Fruit fly (Drosophila melanogaster) whole organism, prepupa: ENCODE data around the gene Taf7.

Source experiments
- Blimp-1 ChIP-seq: fragments of 200-800 bp; sonication (Bioruptor generic); optimal IDR thresholded peaks from 3 replicates; lab custom pipeline; 2017; ENCODE audit warnings: missing biosample characterization, missing genetic modification characterization, mild to moderate bottlenecking, moderate library complexity, missing genetic modification reagents
- CG10631 ChIP-seq: fragments of 200-800 bp; sonication (Bioruptor generic); optimal IDR thresholded peaks from 2 replicates; lab custom pipeline; 2016; ENCODE audit warnings: missing biosample characterization, missing genetic modification characterization
- CG11294 ChIP-seq: fragments of 200-800 bp; sonication (Bioruptor generic); IDR thresholded peaks from 2 replicates; pipeline ENCODE4 v1.3.6; 2022; ENCODE audit warnings: missing biosample characterization, missing genetic modification characterization
- CG11762 ChIP-seq: fragments of 200-800 bp; sonication (Bioruptor generic); optimal IDR thresholded peaks from 3 replicates; lab custom pipeline; 2016; ENCODE audit warnings: missing biosample characterization, missing genetic modification characterization; ENCODE audit not compliant: insufficient read depth
- CG1621 ChIP-seq: fragments of 200-800 bp; sonication (Bioruptor generic); optimal IDR thresholded peaks from 3 replicates; lab custom pipeline; 2018; ENCODE audit warnings: missing biosample characterization, mild to moderate bottlenecking, missing genetic modification characterization
- CG31627 ChIP-seq: fragments of 200-800 bp; sonication (Bioruptor generic); optimal IDR thresholded peaks from 3 replicates; lab custom pipeline; 2016; ENCODE audit warnings: missing biosample characterization, missing genetic modification characterization
- CG34406 ChIP-seq: fragments of 200-800 bp; sonication (Bioruptor generic); optimal IDR thresholded peaks from 3 replicates; lab custom pipeline; 2016; ENCODE audit warnings: missing biosample characterization, missing genetic modification characterization
- CG3919 ChIP-seq: fragments of 200-800 bp; sonication (Bioruptor generic); optimal IDR thresholded peaks from 3 replicates; lab custom pipeline; 2016; ENCODE audit warnings: missing biosample characterization, missing genetic modification characterization
- CG4318 ChIP-seq: fragments of 200-800 bp; sonication (Bioruptor generic); optimal IDR thresholded peaks from 3 replicates; lab custom pipeline; 2017; ENCODE audit warnings: missing biosample characterization, mild to moderate bottlenecking, missing genetic modification characterization
- CG6163 ChIP-seq: fragments of 200-800 bp; sonication (Bioruptor generic); IDR thresholded peaks from 3 replicates; pipeline ENCODE4 v1.3.6; 2022; ENCODE audit warnings: missing biosample characterization, missing genetic modification characterization
- CG6276 ChIP-seq: fragments of 200-800 bp; sonication (Bioruptor generic); optimal IDR thresholded peaks from 2 replicates; lab custom pipeline; 2017; ENCODE audit warnings: missing biosample characterization, mild to moderate bottlenecking, missing genetic modification characterization
- CG6792 ChIP-seq: fragments of 200-800 bp; sonication (Bioruptor generic); optimal IDR thresholded peaks from 3 replicates; lab custom pipeline; 2016; ENCODE audit warnings: missing biosample characterization, missing genetic modification characterization
- CG6808 ChIP-seq: fragments of 200-800 bp; sonication (Bioruptor generic); optimal IDR thresholded peaks from 3 replicates; lab custom pipeline; 2017; ENCODE audit warnings: missing biosample characterization, missing genetic modification characterization, mild to moderate bottlenecking, moderate library complexity, missing genetic modification reagents
- CG6854 ChIP-seq: fragments of 200-800 bp; sonication (Bioruptor generic); optimal IDR thresholded peaks from 2 replicates; lab custom pipeline; 2017; ENCODE audit warnings: missing biosample characterization, mild to moderate bottlenecking, missing genetic modification characterization
- CG7368 ChIP-seq: fragments of 200-800 bp; sonication (Bioruptor generic); optimal IDR thresholded peaks from 3 replicates; lab custom pipeline; 2016; ENCODE audit warnings: missing biosample characterization, missing genetic modification characterization
- CG8319 ChIP-seq: fragments of 200-800 bp; sonication (Bioruptor generic); optimal IDR thresholded peaks from 3 replicates; lab custom pipeline; 2016; ENCODE audit warnings: missing biosample characterization, missing genetic modification characterization
- CG8632 ChIP-seq: fragments of 200-800 bp; sonication (Bioruptor generic); optimal IDR thresholded peaks from 3 replicates; lab custom pipeline; 2016; ENCODE audit warnings: missing biosample characterization, missing genetic modification characterization
- Eip75B ChIP-seq: fragments of 200-800 bp; sonication (Bioruptor generic); optimal IDR thresholded peaks from 3 replicates; lab custom pipeline; 2016; ENCODE audit warnings: missing biosample characterization, missing genetic modification characterization
- Eip78C ChIP-seq: fragments of 200-800 bp; sonication (Bioruptor generic); peaks from one replicate; lab custom pipeline; 2016; ENCODE audit warnings: missing biosample characterization, missing genetic modification characterization
- Eip93F ChIP-seq: fragments of 200-800 bp; sonication (Bioruptor generic); optimal IDR thresholded peaks from 2 replicates; lab custom pipeline; 2016; ENCODE audit warnings: missing biosample characterization, mild to moderate bottlenecking, missing genetic modification characterization
- Ets21C ChIP-seq: fragments of 200-800 bp; sonication (Bioruptor generic); optimal IDR thresholded peaks from 3 replicates; lab custom pipeline; 2016; ENCODE audit warnings: missing biosample characterization, missing genetic modification characterization
- Ets96B ChIP-seq: fragments of 200-800 bp; optimal IDR thresholded peaks from 2 replicates; lab custom pipeline; 2019; ENCODE audit warnings: missing biosample characterization, mild to moderate bottlenecking, missing genetic modification characterization, moderate library complexity
- Gug ChIP-seq: fragments of 200-800 bp; sonication (Bioruptor generic); IDR thresholded peaks from 2 replicates; pipeline ENCODE4 v1.3.6; 2022; ENCODE audit warnings: missing biosample characterization, missing genetic modification characterization
- Hr39 ChIP-seq: fragments of 200-800 bp; sonication (Bioruptor generic); optimal IDR thresholded peaks from 2 replicates; lab custom pipeline; 2016; ENCODE audit warnings: missing biosample characterization, missing genetic modification characterization
- Hr4 ChIP-seq: fragments of 200-800 bp; sonication (Bioruptor generic); optimal IDR thresholded peaks from 3 replicates; lab custom pipeline; 2016; ENCODE audit warnings: missing biosample characterization, missing genetic modification characterization
- Met ChIP-seq: fragments of 200-800 bp; sonication (Bioruptor generic); optimal IDR thresholded peaks from 3 replicates; lab custom pipeline; 2016; ENCODE audit warnings: missing biosample characterization, missing genetic modification characterization
- OdsH ChIP-seq: fragments of 200-800 bp; sonication (Bioruptor generic); optimal IDR thresholded peaks from 3 replicates; lab custom pipeline; 2016; ENCODE audit warnings: missing biosample characterization, missing genetic modification characterization
- Sox102F ChIP-seq: fragments of 200-800 bp; sonication (Bioruptor generic); optimal IDR thresholded peaks from 2 replicates; lab custom pipeline; 2016; ENCODE audit warnings: missing biosample characterization, mild to moderate bottlenecking, missing genetic modification characterization
- Sox14 ChIP-seq: fragments of 200-800 bp; sonication (Bioruptor generic); optimal IDR thresholded peaks from 3 replicates; lab custom pipeline; 2016; ENCODE audit warnings: missing biosample characterization, missing genetic modification characterization
- achi ChIP-seq: fragments of 200-800 bp; sonication (Bioruptor generic); optimal IDR thresholded peaks from 3 replicates; lab custom pipeline; 2016; ENCODE audit warnings: missing biosample characterization, missing genetic modification characterization
- acj6 ChIP-seq: fragments of 200-800 bp; sonication (Bioruptor generic); optimal IDR thresholded peaks from 3 replicates; lab custom pipeline; 2016; ENCODE audit warnings: missing biosample characterization, missing genetic modification characterization
- cyc ChIP-seq: fragments of 200-800 bp; sonication (Bioruptor generic); optimal IDR thresholded peaks from 3 replicates; lab custom pipeline; 2016; ENCODE audit warnings: missing biosample characterization, missing genetic modification characterization
- dac ChIP-seq: fragments of 200-800 bp; sonication (Bioruptor generic); optimal IDR thresholded peaks from 2 replicates; lab custom pipeline; 2017; ENCODE audit warnings: missing biosample characterization, mild to moderate bottlenecking, missing genetic modification characterization
- esn ChIP-seq: fragments of 200-800 bp; sonication (Bioruptor generic); optimal IDR thresholded peaks from 2 replicates; lab custom pipeline; 2016; ENCODE audit warnings: missing biosample characterization, mild to moderate bottlenecking, missing genetic modification characterization, moderate library complexity
- fd59A ChIP-seq: fragments of 200-800 bp; sonication (Bioruptor generic); optimal IDR thresholded peaks from 2 replicates; lab custom pipeline; 2017; ENCODE audit warnings: missing biosample characterization, mild to moderate bottlenecking, missing genetic modification characterization, missing genetic modification reagents
- fd85E ChIP-seq: fragments of 200-800 bp; sonication (Bioruptor generic); optimal IDR thresholded peaks from 3 replicates; lab custom pipeline; 2016; ENCODE audit warnings: missing biosample characterization, missing genetic modification characterization
- fkh ChIP-seq: fragments of 200-800 bp; sonication (Bioruptor generic); optimal IDR thresholded peaks from 3 replicates; lab custom pipeline; 2017; ENCODE audit warnings: missing biosample characterization, mild to moderate bottlenecking, missing genetic modification characterization, moderate library complexity
- lz ChIP-seq: fragments of 200-800 bp; sonication (Bioruptor generic); optimal IDR thresholded peaks from 3 replicates; lab custom pipeline; 2016; ENCODE audit warnings: missing biosample characterization, missing genetic modification characterization
- net ChIP-seq: fragments of 200-800 bp; sonication (Bioruptor generic); optimal IDR thresholded peaks from 3 replicates; lab custom pipeline; 2016; ENCODE audit warnings: missing biosample characterization, missing genetic modification characterization
- pdm3 ChIP-seq: fragments of 200-800 bp; sonication (Bioruptor generic); optimal IDR thresholded peaks from 3 replicates; lab custom pipeline; 2016; ENCODE audit warnings: missing biosample characterization, missing genetic modification characterization
- salr ChIP-seq, 2 experiments: fragments of 200-800 bp; sonication (Bioruptor generic); optimal IDR thresholded peaks; 3 replicates each; lab custom pipeline; 2016 to 2018; ENCODE audit warnings: missing biosample characterization in 2 of 2, missing genetic modification characterization in 2 of 2, mild to moderate bottlenecking in 1 of 2
- spab ChIP-seq: fragments of 200-800 bp; sonication (Bioruptor generic); optimal IDR thresholded peaks from 2 replicates; lab custom pipeline; 2017; ENCODE audit warnings: missing biosample characterization, mild to moderate bottlenecking, missing genetic modification characterization, missing genetic modification reagents
- ss ChIP-seq, 2 experiments: fragments of 200-800 bp; sonication (Bioruptor generic); optimal IDR thresholded peaks; 2 replicates in 1 of 2; 3 replicates in 1 of 2; lab custom pipeline; 2017 to 2018; ENCODE audit warnings: mild to moderate bottlenecking in 2 of 2, missing biosample characterization in 2 of 2, missing genetic modification characterization in 2 of 2, moderate library complexity in 1 of 2
- svp ChIP-seq: fragments of 200-800 bp; sonication (Bioruptor generic); peaks from one replicate; lab custom pipeline; 2016; ENCODE audit warnings: missing biosample characterization, missing genetic modification characterization
- topi ChIP-seq: fragments of 200-800 bp; sonication (Bioruptor generic); optimal IDR thresholded peaks from 3 replicates; lab custom pipeline; 2016; ENCODE audit warnings: missing biosample characterization, missing genetic modification characterization

Taf7 gene

dm6 chr3R:7886859-7887190 lies 20.3 kb upstream of the Taf7 start, which contains the start of gene ArgRS-m (continued):
- TF ChIP-seq fd59A (GFP tag; lab: Kevin White, UChicago) = no peak
- no peak for TF ChIP-seq fd85E
- TF ChIP-seq CG8319 = peak; percentile 41
- peak; percentile 79 for TF ChIP-seq Eip78C (GFP tag; lab: Kevin White, UChicago)
- TF ChIP-seq Hr39 = peak; percentile 75
- TF ChIP-seq CG6808 (GFP tag; lab: Kevin White, UChicago) = peak; percentile 33
- TF ChIP-seq ss (GFP tag; optimal IDR thresholded peaks at IDR 0.05; lab: Kevin White, UChicago) = peak in 1 of 2 experiments; percentile 34

dm6 chr3R:7891031-7891430 lies 16.1 kb upstream of the Taf7 start, which contains the start of gene wtrw:
Gene wtrw, plus strand, starts transcription at chr3R:7891331.
- TF ChIP-seq CG10631 (GFP tag; lab: Kevin White, UChicago) = no peak
- TF ChIP-seq Ets21C = no peak
- no peak for TF ChIP-seq CG6792 (GFP tag; lab: Kevin White, UChicago)
- no peak for TF ChIP-seq salr (GFP tag; optimal IDR thresholded peaks at IDR 0.05; lab: Kevin White, UChicago)
- no peak for TF ChIP-seq Blimp-1
- no peak for TF ChIP-seq Eip78C (GFP tag; lab: Kevin White, UChicago)
- TF ChIP-seq CG11762 (GFP tag; lab: Kevin White, UChicago) = no peak
- no peak for TF ChIP-seq Gug
- TF ChIP-seq net (GFP tag; lab: Kevin White, UChicago) = no peak

- TF ChIP-seq dac = no peak
- no peak for TF ChIP-seq CG8632 (GFP tag; lab: Kevin White, UChicago)
- no peak for TF ChIP-seq CG34406 (GFP tag; lab: Kevin White, UChicago)
- TF ChIP-seq Hr39 = no peak
- peak; percentile 72 for TF ChIP-seq CG6163
- TF ChIP-seq Met (GFP tag; lab: Kevin White, UChicago) = no peak
- TF ChIP-seq OdsH = peak; percentile 57
- peak; percentile 24 for TF ChIP-seq CG11762 (GFP tag; lab: Kevin White, UChicago)
- no peak for TF ChIP-seq CG6792 (GFP tag; lab: Kevin White, UChicago)
- TF ChIP-seq CG8319 = no peak
- peak; percentile 52 for TF ChIP-seq net (GFP tag; lab: Kevin White, UChicago)
- TF ChIP-seq achi = peak; percentile 54
- TF ChIP-seq Eip78C (GFP tag; lab: Kevin White, UChicago) = peak; percentile 71
- TF ChIP-seq esn (GFP tag; lab: Kevin White, UChicago) = peak; percentile 14
- TF ChIP-seq CG3919 (GFP tag; lab: Kevin White, UChicago) = no peak
- no peak for TF ChIP-seq Blimp-1
- TF ChIP-seq pdm3 (GFP tag; lab: Kevin White, UChicago) = peak; percentile 4
- TF ChIP-seq spab (GFP tag; lab: Kevin White, UChicago) = peak; percentile 29
- TF ChIP-seq ss (GFP tag; optimal IDR thresholded peaks at IDR 0.05; lab: Kevin White, UChicago) = peak; percentile 4 to 71
- peak; percentile 9 for TF ChIP-seq Eip75B (GFP tag; lab: Kevin White, UChicago)
- TF ChIP-seq CG11294 = peak; percentile 49; the same call in 1 of the 2 replicates
- TF ChIP-seq lz (GFP tag; lab: Kevin White, UChicago) = no peak
- peak; percentile 42 for TF ChIP-seq CG6808 (GFP tag; lab: Kevin White, UChicago)
- peak; percentile 10 for TF ChIP-seq CG6854 (GFP tag; lab: Kevin White, UChicago)
- peak; percentile 45 for TF ChIP-seq CG6276
- no peak for TF ChIP-seq salr (GFP tag; optimal IDR thresholded peaks at IDR 0.05; lab: Kevin White, UChicago)
- TF ChIP-seq CG1621 = peak; percentile 25
- no peak for TF ChIP-seq CG7368
- TF ChIP-seq CG10631 (GFP tag; lab: Kevin White, UChicago) = peak; percentile 38
- no peak for TF ChIP-seq Sox102F (GFP tag; lab: Kevin White, UChicago)
- TF ChIP-seq svp (GFP tag; lab: Kevin White, UChicago) = no peak
- TF ChIP-seq CG31627 (GFP tag; lab: Kevin White, UChicago) = no peak
- no peak for TF ChIP-seq cyc (GFP tag; lab: Kevin White, UChicago)
- TF ChIP-seq acj6 = peak; percentile 38
- no peak for TF ChIP-seq Ets96B (tag; lab: Kevin White, UChicago)
- no peak for TF ChIP-seq fd85E
- no peak for TF ChIP-seq Eip93F (GFP tag; lab: Kevin White, UChicago)
- no peak for TF ChIP-seq Ets21C
- peak; percentile 69 for TF ChIP-seq fkh
- TF ChIP-seq Hr4 = peak; percentile 60
- TF ChIP-seq topi (GFP tag; lab: Kevin White, UChicago) = no peak
- peak; percentile 22 for TF ChIP-seq CG4318 (GFP tag; lab: Kevin White, UChicago)
- no peak for TF ChIP-seq Sox14 (GFP tag; lab: Kevin White, UChicago)
Measured at dm6 chr3R:7892246-7893000, 14.7 kb upstream of the Taf7 start.
